In the genomic region with DNA sequence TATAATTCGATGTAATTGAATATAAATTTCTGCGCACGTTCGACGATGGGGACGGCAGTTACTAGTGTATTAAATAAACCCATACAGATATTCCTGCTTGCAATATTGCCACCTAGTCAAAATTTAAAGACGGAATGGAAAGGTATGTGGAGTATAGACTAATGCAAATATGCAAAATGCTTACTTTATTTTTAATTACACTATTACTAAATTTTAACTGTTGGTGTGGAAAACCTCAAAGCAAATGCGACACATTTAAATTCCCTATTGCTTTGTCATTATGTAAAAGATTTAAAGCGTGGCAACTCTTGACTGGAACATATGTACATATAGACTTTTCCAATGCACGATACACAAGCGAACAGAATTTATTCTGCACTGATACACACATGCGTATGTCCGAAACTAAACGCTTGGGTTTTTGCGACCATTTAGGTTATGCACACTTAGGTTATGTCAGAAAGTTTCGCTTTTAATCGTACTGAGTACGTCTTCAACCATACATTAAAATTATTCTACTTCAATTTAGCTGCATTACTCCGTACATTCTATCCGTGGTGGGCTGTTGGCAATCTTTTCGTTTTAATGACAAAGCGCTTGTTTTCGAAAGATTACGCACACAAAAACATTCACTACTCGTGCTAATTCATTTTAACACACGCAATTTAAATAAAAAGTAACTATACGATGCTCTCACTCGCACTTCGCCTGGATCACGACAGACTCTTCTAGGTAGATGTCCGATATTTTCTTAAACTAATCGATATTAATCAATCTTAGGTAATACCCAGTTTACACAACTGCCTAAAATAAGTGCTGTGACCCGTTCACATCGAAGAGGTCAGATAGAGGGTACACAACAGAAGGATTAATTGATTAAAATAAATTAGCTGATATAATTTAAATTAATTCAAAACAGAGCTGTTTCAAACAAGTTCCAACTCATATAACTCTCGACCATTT, we compare ENCODE assay signal across 4 fruit fly cellular contexts.
TF ChIP-seq lines count a peak whose summit lies in the region.

A gene (minus strand): TSS at position 725 of the 963 bp plus-strand sequence.

TF ChIP-seq in whole organism, adult, 20 proteins besides CTCF, POLR2A, EP300 and RAD21 (continued from another document):
- TF ChIP-seq CG7045 (GFP tag; optimal IDR thresholded peaks at IDR 0.05; lab: Kevin White, UChicago) (peak; percentile 78), Crg-1 (GFP tag; optimal IDR thresholded peaks at IDR 0.05; lab: Kevin White, UChicago) (peak; percentile 88), cic (GFP tag; optimal IDR thresholded peaks at IDR 0.05; lab: Kevin White, UChicago) (peak; percentile 67), ovo (GFP tag; optimal IDR thresholded peaks at IDR 0.05; lab: Kevin White, UChicago) (peak; percentile 84), tj (GFP tag; optimal IDR thresholded peaks at IDR 0.05; lab: Kevin White, UChicago) (peak; percentile 48)

TF ChIP-seq in whole organism, embryonic, 481 proteins besides CTCF, POLR2A, EP300 and RAD21 (continued from another document and continues in another):
- TF ChIP-seq vfl (GFP tag; optimal IDR thresholded peaks at IDR 0.05; lab: Kevin White, UChicago) = peak; percentile 65
- TF ChIP-seq nmo (GFP tag; optimal IDR thresholded peaks at IDR 0.05; lab: Kevin White, UChicago) = peak; percentile 78
- TF ChIP-seq jigr1 (GFP tag; IDR thresholded peaks at IDR 0.05; lab: Robert Waterston, UW) = no peak
- peak in 1 of 2 experiments; percentile 71 for TF ChIP-seq Hr51 (GFP tag; optimal IDR thresholded peaks at IDR 0.05; lab: Kevin White, UChicago)
- TF ChIP-seq CG10431 (GFP tag; optimal IDR thresholded peaks at IDR 0.05; lab: Kevin White, UChicago) = peak; percentile 61
- TF ChIP-seq CG34224 (GFP tag; IDR thresholded peaks at IDR 0.05; lab: Robert Waterston, UW; ENCODE audit: partially characterized antibody) = peak; percentile 20; the same call in 1 of the 3 replicates
- no peak for TF ChIP-seq CG12071 (GFP tag; optimal IDR thresholded peaks at IDR 0.05; lab: Kevin White, UChicago)
- no peak for TF ChIP-seq CG9215 (GFP tag; IDR thresholded peaks at IDR 0.05; lab: Robert Waterston, UW)
- TF ChIP-seq Elba2 (GFP tag; optimal IDR thresholded peaks at IDR 0.05; lab: Kevin White, UChicago) = no peak
- TF ChIP-seq HmgZ (tag; optimal IDR thresholded peaks at IDR 0.05; lab: Kevin White, UChicago) = peak; percentile 84
- peak; percentile 82 for TF ChIP-seq trem (tag; optimal IDR thresholded peaks at IDR 0.05; lab: Kevin White, UChicago)
- TF ChIP-seq unpg (GFP tag; optimal IDR thresholded peaks at IDR 0.05; lab: Kevin White, UChicago) = peak; percentile 87
- TF ChIP-seq CG4854 (GFP tag; optimal IDR thresholded peaks at IDR 0.05; lab: Kevin White, UChicago) = peak; percentile 79
- TF ChIP-seq chinmo (GFP tag; IDR thresholded peaks at IDR 0.05; lab: Robert Waterston, UW; ENCODE audit: partially characterized antibody) = no peak
- TF ChIP-seq Sox102F (GFP tag; optimal IDR thresholded peaks at IDR 0.05; lab: Kevin White, UChicago) = no peak
- peak; percentile 82 for TF ChIP-seq Xbp1 (GFP tag; optimal IDR thresholded peaks at IDR 0.05; lab: Kevin White, UChicago)
- TF ChIP-seq CG12942 (GFP tag; optimal IDR thresholded peaks at IDR 0.05; lab: Kevin White, UChicago) = peak; percentile 74
- peak; percentile 10 for TF ChIP-seq CG9727 (GFP tag; optimal IDR thresholded peaks at IDR 0.05; lab: Kevin White, UChicago)
- no peak for TF ChIP-seq ham (GFP tag; IDR thresholded peaks at IDR 0.05; lab: Robert Waterston, UW)
- TF ChIP-seq CG18619 (GFP tag; optimal IDR thresholded peaks at IDR 0.05; lab: Kevin White, UChicago) = peak; percentile 81
- peak; percentile 48; the same call in 2 of the 3 replicates for TF ChIP-seq vnd (GFP tag; IDR thresholded peaks at IDR 0.05; lab: Robert Waterston, UW; ENCODE audit: partially characterized antibody)
- TF ChIP-seq Mes4 (GFP tag; optimal IDR thresholded peaks at IDR 0.05; lab: Kevin White, UChicago) = peak; percentile 24
- peak; percentile 60 for TF ChIP-seq CG12744 (GFP tag; optimal IDR thresholded peaks at IDR 0.05; lab: Kevin White, UChicago)
- TF ChIP-seq da (GFP tag; optimal IDR thresholded peaks at IDR 0.05; lab: Kevin White, UChicago) = peak; percentile 21
- peak; percentile 80 for TF ChIP-seq nau (GFP tag; optimal IDR thresholded peaks at IDR 0.05; lab: Kevin White, UChicago)
- TF ChIP-seq caup (GFP tag; optimal IDR thresholded peaks at IDR 0.05; lab: Kevin White, UChicago; ENCODE audit: severe bottlenecking) = peak; percentile 81
- peak; percentile 93 for TF ChIP-seq CG10321 (GFP tag; IDR thresholded peaks at IDR 0.05; lab: Robert Waterston, UW)
- TF ChIP-seq az2 (GFP tag; optimal IDR thresholded peaks at IDR 0.05; lab: Kevin White, UChicago) = peak; percentile 73
- peak; percentile 75 for TF ChIP-seq tx (GFP tag; optimal IDR thresholded peaks at IDR 0.05; lab: Kevin White, UChicago)
- peak; percentile 38 for TF ChIP-seq CG16815 (GFP tag; optimal IDR thresholded peaks at IDR 0.05; lab: Kevin White, UChicago)
- TF ChIP-seq CG4328 (GFP tag; optimal IDR thresholded peaks at IDR 0.05; lab: Kevin White, UChicago) = peak; percentile 87
- TF ChIP-seq slbo (GFP tag; IDR thresholded peaks at IDR 0.05; lab: Robert Waterston, UW) = no peak
- TF ChIP-seq CG8089 (GFP tag; optimal IDR thresholded peaks at IDR 0.05; lab: Kevin White, UChicago) = peak; percentile 76
- no peak for TF ChIP-seq CG17612 (GFP tag; IDR thresholded peaks at IDR 0.05; lab: Robert Waterston, UW)
- peak; percentile 74 for TF ChIP-seq CG13775 (GFP tag; optimal IDR thresholded peaks at IDR 0.05; lab: Kevin White, UChicago)
- TF ChIP-seq CHES-1-like (GFP tag; optimal IDR thresholded peaks at IDR 0.05; lab: Kevin White, UChicago) = peak; percentile 75
- peak; percentile 64 for TF ChIP-seq nerfin-1 (tag; optimal IDR thresholded peaks at IDR 0.05; lab: Kevin White, UChicago)

TF ChIP-seq in whole organism, prepupa, 60 proteins besides CTCF, POLR2A, EP300 and RAD21 (continued from another document and continues in another):
- TF ChIP-seq CG8632 (GFP tag; optimal IDR thresholded peaks at IDR 0.05; lab: Kevin White, UChicago) (peak; percentile 84), Gug (GFP tag; IDR thresholded peaks at IDR 0.05; lab: Robert Waterston, UW) (no peak), achi (GFP tag; optimal IDR thresholded peaks at IDR 0.05; lab: Kevin White, UChicago) (no peak), svp (GFP tag; lab: Kevin White, UChicago) (no peak), vri (GFP tag; optimal IDR thresholded peaks at IDR 0.05; lab: Kevin White, UChicago) (peak; percentile 90), fkh (GFP tag; optimal IDR thresholded peaks at IDR 0.05; lab: Kevin White, UChicago) (peak; percentile 93), Sox15 (GFP tag; optimal IDR thresholded peaks at IDR 0.05; lab: Kevin White, UChicago) (peak; percentile 67), Sox102F (GFP tag; optimal IDR thresholded peaks at IDR 0.05; lab: Kevin White, UChicago) (peak; percentile 82), CG4318 (GFP tag; optimal IDR thresholded peaks at IDR 0.05; lab: Kevin White, UChicago) (no peak), Blimp-1 (GFP tag; optimal IDR thresholded peaks at IDR 0.05; lab: Kevin White, UChicago) (peak; percentile 5), cyc (GFP tag; optimal IDR thresholded peaks at IDR 0.05; lab: Kevin White, UChicago) (peak; percentile 77), esn (GFP tag; optimal IDR thresholded peaks at IDR 0.05; lab: Kevin White, UChicago) (peak; percentile 91), Smox (GFP tag; optimal IDR thresholded peaks at IDR 0.05; lab: Kevin White, UChicago) (peak; percentile 83), CG11762 (GFP tag; optimal IDR thresholded peaks at IDR 0.05; lab: Kevin White, UChicago; ENCODE audit: insufficient read depth) (peak; percentile 81), Ets21C (GFP tag; optimal IDR thresholded peaks at IDR 0.05; lab: Kevin White, UChicago) (peak; percentile 70), pdm3 (GFP tag; optimal IDR thresholded peaks at IDR 0.05; lab: Kevin White, UChicago) (peak; percentile 89), CG11294 (GFP tag; IDR thresholded peaks at IDR 0.05; lab: Robert Waterston, UW) (no peak), CG16779 (tag; optimal IDR thresholded peaks at IDR 0.05; lab: Kevin White, UChicago) (no peak), CG8119 (GFP tag; IDR thresholded peaks at IDR 0.05; lab: Robert Waterston, UW) (no peak), lz (GFP tag; optimal IDR thresholded peaks at IDR 0.05; lab: Kevin White, UChicago) (peak; percentile 84), Hr38 (GFP tag; optimal IDR thresholded peaks at IDR 0.05; lab: Kevin White, UChicago) (no peak), CG10669 (GFP tag; optimal IDR thresholded peaks at IDR 0.05; lab: Kevin White, UChicago) (peak; percentile 4), CG1621 (tag; optimal IDR thresholded peaks at IDR 0.05; lab: Kevin White, UChicago) (peak; percentile 29), dsx (GFP tag; optimal IDR thresholded peaks at IDR 0.05; lab: Kevin White, UChicago; ENCODE audit: poor library complexity, severe bottlenecking) (peak; percentile 56), Sox14 (GFP tag; optimal IDR thresholded peaks at IDR 0.05; lab: Kevin White, UChicago) (peak; percentile 90), Eip78C (GFP tag; lab: Kevin White, UChicago) (peak; percentile 96), CG6808 (GFP tag; optimal IDR thresholded peaks at IDR 0.05; lab: Kevin White, UChicago) (peak; percentile 78), eg (GFP tag; IDR thresholded peaks at IDR 0.05; lab: Robert Waterston, UW) (no peak), Eip93F (GFP tag; optimal IDR thresholded peaks at IDR 0.05; lab: Kevin White, UChicago) (peak; percentile 70), topi (GFP tag; optimal IDR thresholded peaks at IDR 0.05; lab: Kevin White, UChicago) (peak; percentile 87), Eip75B (GFP tag; optimal IDR thresholded peaks at IDR 0.05; lab: Kevin White, UChicago) (peak; percentile 84), CG3032 (tag; optimal IDR thresholded peaks at IDR 0.05; lab: Kevin White, UChicago) (peak; percentile 78), dac (GFP tag; optimal IDR thresholded peaks at IDR 0.05; lab: Kevin White, UChicago) (peak; percentile 6), CG34406 (GFP tag; optimal IDR thresholded peaks at IDR 0.05; lab: Kevin White, UChicago) (peak; percentile 83), CG10631 (GFP tag; optimal IDR thresholded peaks at IDR 0.05; lab: Kevin White, UChicago) (peak; percentile 84), CG32006 (GFP tag; optimal IDR thresholded peaks at IDR 0.05; lab: Kevin White, UChicago) (no peak), CG15336 (GFP tag; IDR thresholded peaks at IDR 0.05; lab: Robert Waterston, UW) (no peak; the same call in 1 of the 2 replicates), CG3919 (GFP tag; optimal IDR thresholded peaks at IDR 0.05; lab: Kevin White, UChicago) (no peak), spab (GFP tag; optimal IDR thresholded peaks at IDR 0.05; lab: Kevin White, UChicago) (no peak), CG9139 (GFP tag; optimal IDR thresholded peaks at IDR 0.05; lab: Kevin White, UChicago) (peak; percentile 21), Ets96B (tag; optimal IDR thresholded peaks at IDR 0.05; lab: Kevin White, UChicago) (peak; percentile 74)

TF ChIP-seq in whole organism, wandering third instar larva, 38 proteins besides CTCF, POLR2A, EP300 and RAD21 (continued from another document):
- TF ChIP-seq tai (GFP tag; optimal IDR thresholded peaks at IDR 0.05; lab: Kevin White, UChicago) (peak; percentile 83), pan (optimal IDR thresholded peaks at IDR 0.05; lab: Kevin White, UChicago) (no peak), Hnf4 (GFP tag; optimal IDR thresholded peaks at IDR 0.05; lab: Kevin White, UChicago) (peak; percentile 88), Mio (GFP tag; optimal IDR thresholded peaks at IDR 0.05; lab: Kevin White, UChicago) (no peak), Myc (optimal IDR thresholded peaks at IDR 0.05; lab: Kevin White, UChicago) (peak; percentile 17), CG9705 (GFP tag; optimal IDR thresholded peaks at IDR 0.05; lab: Kevin White, UChicago) (peak; percentile 83), dl (GFP tag; optimal IDR thresholded peaks at IDR 0.05; lab: Kevin White, UChicago; ENCODE audit: insufficient read depth in 1 of 2, partially characterized antibody in 2 of 2) (no peak), Sp1 (GFP tag; optimal IDR thresholded peaks at IDR 0.05; lab: Kevin White, UChicago) (peak; percentile 80), Hr78 (GFP tag; optimal IDR thresholded peaks at IDR 0.05; lab: Kevin White, UChicago) (peak; percentile 70), ey (GFP tag; optimal IDR thresholded peaks at IDR 0.05; lab: Kevin White, UChicago) (peak; percentile 97), br (GFP tag; optimal IDR thresholded peaks at IDR 0.05; lab: Kevin White, UChicago) (peak; percentile 85), Hr83 (GFP tag; optimal IDR thresholded peaks at IDR 0.05; lab: Kevin White, UChicago; ENCODE audit: poor library complexity, severe bottlenecking) (peak; percentile 85), CG32264 (GFP tag; optimal IDR thresholded peaks at IDR 0.05; lab: Kevin White, UChicago) (peak; percentile 29), GATAd (GFP tag; optimal IDR thresholded peaks at IDR 0.05; lab: Kevin White, UChicago) (no peak), Dif (GFP tag; optimal IDR thresholded peaks at IDR 0.05; lab: Kevin White, UChicago; ENCODE audit: partially characterized antibody) (no peak), OdsH (GFP tag; optimal IDR thresholded peaks at IDR 0.05; lab: Kevin White, UChicago) (peak; percentile 88), rgr (GFP tag; optimal IDR thresholded peaks at IDR 0.05; lab: Kevin White, UChicago) (peak; percentile 88), Jra (GFP tag; optimal IDR thresholded peaks at IDR 0.05; lab: Kevin White, UChicago) (peak; percentile 86)
